Fruit fly (Drosophila melanogaster): Measurements from ENCODE around the gene CG34305.

The CG34305 gene

DNA sequence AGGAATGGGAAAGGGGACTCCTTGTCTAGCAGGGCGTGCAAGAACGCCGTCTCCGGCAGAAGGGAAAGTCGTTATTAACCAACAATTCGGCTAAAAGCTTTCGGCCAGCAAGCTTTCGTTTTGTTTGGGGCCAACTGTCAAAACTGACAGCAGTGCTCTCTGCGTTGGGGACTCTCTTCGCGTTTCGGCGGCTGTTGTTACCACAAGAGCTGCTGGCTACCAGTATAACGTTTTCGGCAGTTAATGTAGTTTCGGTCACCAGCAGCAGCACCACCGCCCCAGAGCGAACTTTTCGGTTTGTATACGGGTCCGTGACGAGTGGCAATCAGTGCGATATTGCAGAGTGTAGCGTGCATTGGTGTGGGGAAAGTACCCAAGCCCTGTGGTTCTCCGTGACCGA is 37.1 kb upstream of the CG34305 start, which contains the start of gene cpx:
TSS of gene cpx (plus strand) at position 160 of the 400 bp plus-strand sequence.
- no peak for TF ChIP-seq Crg-1 (GFP tag; optimal IDR thresholded peaks at IDR 0.05)
- no peak for TF ChIP-seq CG12768 (GFP tag; optimal IDR thresholded peaks at IDR 0.05)
- no peak for TF ChIP-seq Hr96 (GFP tag; optimal IDR thresholded peaks at IDR 0.05)
- no peak for TF ChIP-seq CG33017 (tag; optimal IDR thresholded peaks at IDR 0.05)
- no peak for TF ChIP-seq ovo (GFP tag; optimal IDR thresholded peaks at IDR 0.05)
- TF ChIP-seq cic (GFP tag; optimal IDR thresholded peaks at IDR 0.05) = no peak
- no peak for TF ChIP-seq CG14711 (tag; optimal IDR thresholded peaks at IDR 0.05)
- TF ChIP-seq kay (GFP tag; ENCODE audit: borderline replicate concordance) = no peak
- no peak for TF ChIP-seq Clk (GFP tag; optimal IDR thresholded peaks at IDR 0.05)
- no peak for TF ChIP-seq CG7045 (GFP tag; optimal IDR thresholded peaks at IDR 0.05)
- TF ChIP-seq CG1620 (GFP tag; optimal IDR thresholded peaks at IDR 0.05) = no peak
- no peak for TF ChIP-seq CG5204 (GFP tag; optimal IDR thresholded peaks at IDR 0.05)
- TF ChIP-seq bab1 (GFP tag; optimal IDR thresholded peaks at IDR 0.05) = no peak
- no peak for TF ChIP-seq toe (GFP tag; optimal IDR thresholded peaks at IDR 0.05)
- TF ChIP-seq cnc (optimal IDR thresholded peaks at IDR 0.05) = no peak
- no peak for TF ChIP-seq CG7101 (tag; optimal IDR thresholded peaks at IDR 0.05)
- no peak for TF ChIP-seq Mnt (GFP tag; optimal IDR thresholded peaks at IDR 0.05)

- TF ChIP-seq tj (GFP tag; optimal IDR thresholded peaks at IDR 0.05) (no peak), cic (GFP tag; optimal IDR thresholded peaks at IDR 0.05) (no peak), CG33017 (tag; optimal IDR thresholded peaks at IDR 0.05) (no peak), Clk (GFP tag; optimal IDR thresholded peaks at IDR 0.05) (no peak), Hr96 (GFP tag; optimal IDR thresholded peaks at IDR 0.05) (no peak), Mnt (GFP tag; optimal IDR thresholded peaks at IDR 0.05) (no peak)
Observed at dm6 chr3R:4277828-4278227, 34.9 kb upstream of the CG34305 start, which contains the start of gene flip. flip (minus strand) TSS chr3R:4277928.

DNA sequence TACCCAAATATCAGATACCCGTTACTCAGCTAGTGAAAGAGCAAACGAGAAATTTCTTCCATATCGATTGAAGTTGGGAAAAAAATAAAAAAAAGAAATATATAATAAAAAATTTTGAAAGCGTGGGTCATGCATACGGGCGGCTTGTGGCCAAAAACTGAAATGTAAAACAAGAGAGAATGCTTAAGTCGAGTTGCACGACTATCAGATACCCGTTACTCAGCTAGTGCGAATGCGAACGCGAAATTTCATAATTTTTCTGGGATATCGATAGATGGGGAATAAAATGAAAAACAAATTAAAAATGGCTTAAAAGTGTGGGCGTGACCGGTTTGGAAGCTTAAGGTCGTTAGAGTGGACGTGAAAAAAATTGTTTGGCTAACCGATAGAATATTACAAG is 25.4 kb upstream of the CG34305 start:
- no peak for TF ChIP-seq Mnt (GFP tag; optimal IDR thresholded peaks at IDR 0.05)
- no peak for TF ChIP-seq Clk (GFP tag; optimal IDR thresholded peaks at IDR 0.05)
- no peak for TF ChIP-seq CG33017 (tag; optimal IDR thresholded peaks at IDR 0.05)
- TF ChIP-seq tj (GFP tag; optimal IDR thresholded peaks at IDR 0.05) = no peak
- TF ChIP-seq cic (GFP tag; optimal IDR thresholded peaks at IDR 0.05) = no peak
- TF ChIP-seq CG1620 (GFP tag; optimal IDR thresholded peaks at IDR 0.05) = no peak
- TF ChIP-seq pad (GFP tag; optimal IDR thresholded peaks at IDR 0.05) = no peak
- no peak for TF ChIP-seq kay (GFP tag; ENCODE audit: borderline replicate concordance)

DNA sequence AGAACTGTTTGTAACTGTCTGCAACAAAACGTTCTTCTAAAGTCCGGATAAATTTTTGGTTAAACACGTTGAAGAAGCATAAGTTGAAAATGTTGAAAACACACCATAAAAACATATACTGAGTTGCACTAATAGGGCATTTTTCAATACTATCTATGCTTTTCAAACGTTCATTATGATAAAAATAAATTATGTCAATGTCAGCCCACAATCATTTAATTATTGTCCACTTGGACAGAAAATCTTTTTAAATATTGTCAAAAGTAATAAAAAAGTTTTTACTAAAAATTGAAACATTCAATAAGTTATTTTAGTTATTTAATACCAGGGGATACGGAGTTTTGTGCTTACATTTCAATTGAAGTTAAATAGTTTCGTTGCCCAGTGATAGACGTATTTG is 23.5 kb upstream of the CG34305 start, which contains the start of gene CG1092:
TSS of gene CG1092 (plus strand) at position 301 of the 400 bp plus-strand sequence.
- TF ChIP-seq kay (GFP tag; ENCODE audit: borderline replicate concordance) = peak; percentile 17
- TF ChIP-seq CG7101 (tag; optimal IDR thresholded peaks at IDR 0.05) = no peak
- TF ChIP-seq CG1620 (GFP tag; optimal IDR thresholded peaks at IDR 0.05) = no peak

dm6 chr3R:4256672-4257071 is 13.7 kb upstream of the CG34305 start, which contains the start of gene Or82a:
Or82a (plus strand) TSS chr3R:4256972.
- TF ChIP-seq CG1620 (GFP tag; optimal IDR thresholded peaks at IDR 0.05) = no peak
- TF ChIP-seq Clk (GFP tag; optimal IDR thresholded peaks at IDR 0.05) = no peak
- TF ChIP-seq CG7045 (GFP tag; optimal IDR thresholded peaks at IDR 0.05) = no peak
- TF ChIP-seq CG33017 (tag; optimal IDR thresholded peaks at IDR 0.05) = no peak
- no peak for TF ChIP-seq cnc (optimal IDR thresholded peaks at IDR 0.05)
- TF ChIP-seq kay (GFP tag; ENCODE audit: borderline replicate concordance) = no peak
- no peak for TF ChIP-seq pad (GFP tag; optimal IDR thresholded peaks at IDR 0.05)
- no peak for TF ChIP-seq ovo (GFP tag; optimal IDR thresholded peaks at IDR 0.05)

DNA sequence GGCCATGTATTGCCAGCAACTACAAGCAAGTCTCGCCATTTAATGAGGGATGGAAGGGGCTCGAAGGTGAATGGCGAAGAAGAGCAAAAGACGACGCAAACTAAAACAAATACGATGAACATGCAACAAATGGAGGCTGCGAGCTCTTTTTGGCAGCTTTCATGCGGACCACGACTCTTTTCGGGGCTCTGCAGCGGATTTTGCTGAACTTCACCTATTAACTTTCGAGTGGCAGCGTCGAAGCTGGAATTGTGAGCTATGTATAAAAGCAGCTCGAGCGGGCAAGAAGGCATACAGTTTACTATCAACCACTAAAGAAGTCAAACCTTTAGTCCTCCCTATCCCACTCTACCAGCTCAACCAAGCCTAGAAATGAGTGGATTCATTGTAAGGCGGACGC is 11.5 kb upstream of the CG34305 start, which contains the start of gene TwdlV:
TSS of gene TwdlV (plus strand) at position 301 of the 400 bp plus-strand sequence.
- no peak for TF ChIP-seq bab1 (GFP tag; optimal IDR thresholded peaks at IDR 0.05)
- TF ChIP-seq ovo (GFP tag; optimal IDR thresholded peaks at IDR 0.05) = no peak
- no peak for TF ChIP-seq cic (GFP tag; optimal IDR thresholded peaks at IDR 0.05)
- TF ChIP-seq Clk (GFP tag; optimal IDR thresholded peaks at IDR 0.05) = no peak
- TF ChIP-seq cnc (optimal IDR thresholded peaks at IDR 0.05) = no peak
- TF ChIP-seq CG12768 (GFP tag; optimal IDR thresholded peaks at IDR 0.05) = no peak
- TF ChIP-seq CG7101 (tag; optimal IDR thresholded peaks at IDR 0.05) = no peak
- no peak for TF ChIP-seq CG11617 (GFP tag; optimal IDR thresholded peaks at IDR 0.05)
- TF ChIP-seq Mnt (GFP tag; optimal IDR thresholded peaks at IDR 0.05) = no peak
- no peak for TF ChIP-seq pad (GFP tag; optimal IDR thresholded peaks at IDR 0.05)
- no peak for TF ChIP-seq Crg-1 (GFP tag; optimal IDR thresholded peaks at IDR 0.05)
- no peak for TF ChIP-seq CG14711 (tag; optimal IDR thresholded peaks at IDR 0.05)
- no peak for TF ChIP-seq CG33017 (tag; optimal IDR thresholded peaks at IDR 0.05)

DNA sequence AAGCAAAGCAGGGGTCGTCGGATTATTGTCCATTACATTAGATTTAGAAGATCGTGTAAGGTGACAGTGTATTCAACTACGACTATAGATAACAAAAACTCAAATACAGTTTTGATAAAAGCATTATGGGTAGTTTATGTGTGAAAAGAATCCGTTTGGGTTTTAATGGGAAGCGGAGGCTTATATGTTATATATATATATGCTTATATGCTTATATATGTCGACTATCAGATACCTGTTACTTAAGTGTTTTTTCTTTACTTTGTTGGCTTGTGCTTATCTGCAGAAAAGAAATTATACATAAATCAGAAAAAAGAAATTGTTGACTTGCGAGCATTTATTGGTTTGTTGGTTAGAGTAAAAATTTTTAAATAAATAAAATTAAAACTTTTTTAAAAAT is 10.0 kb upstream of the CG34305 start, which contains the start of gene CG14644:
TSS of gene CG14644 (minus strand) at position 101 of the 400 bp plus-strand sequence.
- TF ChIP-seq kay (GFP tag; ENCODE audit: borderline replicate concordance) (no peak), Crg-1 (GFP tag; optimal IDR thresholded peaks at IDR 0.05) (no peak), CG11617 (GFP tag; optimal IDR thresholded peaks at IDR 0.05) (no peak), CG33017 (tag; optimal IDR thresholded peaks at IDR 0.05) (no peak), tj (GFP tag; optimal IDR thresholded peaks at IDR 0.05) (no peak), CG7045 (GFP tag; optimal IDR thresholded peaks at IDR 0.05) (no peak), CG1620 (GFP tag; optimal IDR thresholded peaks at IDR 0.05) (no peak), cnc (optimal IDR thresholded peaks at IDR 0.05) (no peak), CG5204 (GFP tag; optimal IDR thresholded peaks at IDR 0.05) (no peak), CG12768 (GFP tag; optimal IDR thresholded peaks at IDR 0.05) (no peak), Mnt (GFP tag; optimal IDR thresholded peaks at IDR 0.05) (no peak), bab1 (GFP tag; optimal IDR thresholded peaks at IDR 0.05) (no peak), CG7101 (tag; optimal IDR thresholded peaks at IDR 0.05) (no peak)

All from whole organism, adult.